Fruit fly (Drosophila melanogaster) whole organism, wandering third instar larva: Measurements from ENCODE around the gene Tsp96F.
A peak's percentile ranks its signal among the peaks of the same experiment; 100 is the strongest.

Experiments
- Abd-B ChIP-seq: fragments of >200 bp; optimal IDR thresholded peaks from 2 replicates; lab custom pipeline; 2017; ENCODE audit warnings: missing biosample characterization, missing genetic modification characterization
- CG32264 ChIP-seq: fragments of 200-800 bp; sonication (Bioruptor generic); optimal IDR thresholded peaks from 2 replicates; lab custom pipeline; 2016; ENCODE audit warnings: missing biosample characterization, missing genetic modification characterization
- CG9705 ChIP-seq: fragments of 200-800 bp; sonication (Bioruptor generic); optimal IDR thresholded peaks from 2 replicates; lab custom pipeline; 2018; ENCODE audit warnings: missing biosample characterization, mild to moderate bottlenecking, missing genetic modification characterization
- CrebA ChIP-seq: fragments of 200-800 bp; sonication (Bioruptor generic); optimal IDR thresholded peaks from 2 replicates; lab custom pipeline; 2016; ENCODE audit warnings: missing biosample characterization, mild to moderate bottlenecking, missing genetic modification characterization, borderline replicate concordance
- Dfd ChIP-seq: fragments of >200 bp; optimal IDR thresholded peaks from 2 replicates; lab custom pipeline; 2017; ENCODE audit warnings: missing biosample characterization, missing genetic modification characterization
- Dif ChIP-seq: fragments of 200-275, 200-300 bp; sonication (Bioruptor generic); optimal IDR thresholded peaks from 2 replicates; lab custom pipeline; 2018; ENCODE audit warnings: missing biosample characterization, missing genetic modification characterization; ENCODE audit not compliant: partially characterized antibody
- GATAd ChIP-seq: sonication (Bioruptor generic); optimal IDR thresholded peaks from 2 replicates; lab custom pipeline; 2016; ENCODE audit warnings: missing biosample characterization, missing genetic modification characterization
- HLH106 ChIP-seq: fragments of 200-800 bp; optimal IDR thresholded peaks from 3 replicates; lab custom pipeline; 2019; ENCODE audit warnings: missing biosample characterization, mild to moderate bottlenecking, missing genetic modification characterization, moderate library complexity
- Hnf4 ChIP-seq: fragments of 200-800 bp; sonication (Bioruptor generic); optimal IDR thresholded peaks from 2 replicates; lab custom pipeline; 2016; ENCODE audit warnings: missing biosample characterization, mild to moderate bottlenecking, missing genetic modification characterization
- Hr83 ChIP-seq: fragments of 200-300 bp; sonication (Bioruptor generic); optimal IDR thresholded peaks from 2 replicates; lab custom pipeline; 2016; ENCODE audit warnings: missing biosample characterization, mild to moderate bottlenecking, missing genetic modification characterization, moderate library complexity; ENCODE audit not compliant: poor library complexity, severe bottlenecking
- Jra ChIP-seq: sonication (Bioruptor generic); optimal IDR thresholded peaks from 2 replicates; lab custom pipeline; 2016; ENCODE audit warnings: missing biosample characterization, missing genetic modification characterization
- Mio ChIP-seq: sonication (Bioruptor generic); optimal IDR thresholded peaks from 2 replicates; lab custom pipeline; 2016; ENCODE audit warnings: missing biosample characterization, missing genetic modification characterization
- Myc ChIP-seq: fragments of >200 bp; optimal IDR thresholded peaks from 2 replicates; lab custom pipeline; 2017
- N ChIP-seq: fragments of >200 bp; optimal IDR thresholded peaks from 2 replicates; lab custom pipeline; 2018; ENCODE audit warnings: missing biosample characterization, missing external identifiers, missing genetic modification characterization
- OdsH ChIP-seq: fragments of 200-800 bp; sonication (Bioruptor generic); optimal IDR thresholded peaks from 2 replicates; lab custom pipeline; 2016; ENCODE audit warnings: missing biosample characterization, mild to moderate bottlenecking, missing genetic modification characterization
- Rel ChIP-seq, 2 experiments: fragments of 200-800 bp; sonication (Bioruptor generic) in 1 of 2; optimal IDR thresholded peaks; 2 replicates in 1 of 2; 3 replicates in 1 of 2; lab custom pipeline; 2016 to 2019; ENCODE audit warnings: mild to moderate bottlenecking in 2 of 2, missing biosample characterization in 2 of 2, missing genetic modification characterization in 2 of 2, moderate library complexity in 1 of 2
- Sp1 ChIP-seq: fragments of 200-800 bp; sonication (Bioruptor generic); optimal IDR thresholded peaks from 3 replicates; lab custom pipeline; 2019; ENCODE audit warnings: missing biosample characterization, mild to moderate bottlenecking, missing genetic modification characterization, moderate library complexity
- Vsx2 ChIP-seq: fragments of 200-300, 225-300 bp; sonication (Bioruptor generic); optimal IDR thresholded peaks from 2 replicates; lab custom pipeline; 2018; ENCODE audit warnings: missing biosample characterization, missing genetic modification characterization; ENCODE audit not compliant: partially characterized antibody
- br ChIP-seq: fragments of 200-800 bp; sonication (Bioruptor generic); optimal IDR thresholded peaks from 2 replicates; lab custom pipeline; 2016; ENCODE audit warnings: missing biosample characterization, missing genetic modification characterization
- brk ChIP-seq: fragments of 200-800 bp; sonication (Bioruptor generic); optimal IDR thresholded peaks from 2 replicates; lab custom pipeline; 2016; ENCODE audit warnings: missing biosample characterization, mild to moderate bottlenecking, missing genetic modification characterization
- dl ChIP-seq, 2 experiments: fragments of 175-275, 200-275 bp in 1 of 2; fragments of 200-275 bp in 1 of 2; sonication (Bioruptor generic); optimal IDR thresholded peaks; lab custom pipeline; 2018; ENCODE audit warnings: mild to moderate bottlenecking in 2 of 2, missing biosample characterization in 2 of 2, missing genetic modification characterization in 2 of 2, moderate library complexity in 2 of 2; ENCODE audit not compliant: partially characterized antibody in 2 of 2, insufficient read depth in 1 of 2
- dmrt93B ChIP-seq: fragments of 200-800 bp; sonication (Bioruptor generic); optimal IDR thresholded peaks from 2 replicates; lab custom pipeline; 2018; ENCODE audit warnings: missing biosample characterization, mild to moderate bottlenecking, missing genetic modification characterization
- dsf ChIP-seq: sonication (Bioruptor generic); optimal IDR thresholded peaks from 2 replicates; lab custom pipeline; 2016; ENCODE audit warnings: missing biosample characterization, missing genetic modification characterization, borderline replicate concordance
- ey ChIP-seq: fragments of 200-800 bp; sonication (Bioruptor generic); optimal IDR thresholded peaks from 2 replicates; lab custom pipeline; 2016; ENCODE audit warnings: missing biosample characterization, missing genetic modification characterization
- foxo ChIP-seq, 2 experiments: fragments of 200-800 bp; sonication (Bioruptor generic); optimal IDR thresholded peaks; 2 replicates in 1 of 2; 3 replicates in 1 of 2; lab custom pipeline; 2016 to 2017; ENCODE audit warnings: missing biosample characterization in 2 of 2, missing genetic modification characterization in 2 of 2
- fru ChIP-seq: fragments of 200-800 bp; sonication (Bioruptor generic); optimal IDR thresholded peaks from 3 replicates; lab custom pipeline; 2016; ENCODE audit warnings: missing biosample characterization, mild to moderate bottlenecking, missing genetic modification characterization
- h ChIP-seq: fragments of 200-800 bp; sonication (Bioruptor generic); optimal IDR thresholded peaks from 3 replicates; lab custom pipeline; 2016; ENCODE audit warnings: missing biosample characterization, mild to moderate bottlenecking, missing genetic modification characterization
- jim ChIP-seq: fragments of 175-275, 200-325 bp; sonication (Bioruptor generic); optimal IDR thresholded peaks from 2 replicates; lab custom pipeline; 2016; ENCODE audit warnings: missing biosample characterization, mild to moderate bottlenecking, missing genetic modification characterization
- lola ChIP-seq: fragments of >200 bp; optimal IDR thresholded peaks from 2 replicates; lab custom pipeline; 2017; ENCODE audit warnings: missing biosample characterization, missing genetic modification characterization
- pan ChIP-seq: fragments of >200 bp; optimal IDR thresholded peaks from 2 replicates; lab custom pipeline; 2017
- psq ChIP-seq: fragments of 200-800 bp; sonication (Bioruptor generic); optimal IDR thresholded peaks from 3 replicates; lab custom pipeline; 2017; ENCODE audit warnings: missing biosample characterization, mild to moderate bottlenecking, missing genetic modification characterization, moderate library complexity
- rgr ChIP-seq: fragments of 200-800 bp; sonication (Bioruptor generic); optimal IDR thresholded peaks from 3 replicates; lab custom pipeline; 2016; ENCODE audit warnings: missing biosample characterization, mild to moderate bottlenecking, missing genetic modification characterization
- sv ChIP-seq: fragments of 200-800 bp; sonication (Bioruptor generic); optimal IDR thresholded peaks from 3 replicates; lab custom pipeline; 2016; ENCODE audit warnings: missing biosample characterization, missing genetic modification characterization
- tai ChIP-seq: sonication (Bioruptor generic); optimal IDR thresholded peaks from 2 replicates; lab custom pipeline; 2016; ENCODE audit warnings: missing biosample characterization, missing genetic modification characterization
- usp ChIP-seq: fragments of >200 bp; optimal IDR thresholded peaks from 2 replicates; lab custom pipeline; 2017; ENCODE audit warnings: missing biosample characterization, missing genetic modification characterization
- woc ChIP-seq: sonication (Bioruptor generic); optimal IDR thresholded peaks from 2 replicates; lab custom pipeline; 2016; ENCODE audit warnings: missing biosample characterization, mild to moderate bottlenecking, missing genetic modification characterization

The Tsp96F gene

dm6 chr3R:25883877-25884276 is 2.6 kb upstream of the Tsp96F start:
- TF ChIP-seq fru (GFP tag; lab: Kevin White, UChicago) = no peak
- no peak for TF ChIP-seq Myc (lab: Kevin White, UChicago)
- no peak for TF ChIP-seq CG9705 (GFP tag; lab: Kevin White, UChicago)
- TF ChIP-seq CG32264 (GFP tag; lab: Kevin White, UChicago) = no peak
- TF ChIP-seq HLH106 (tag; lab: Kevin White, UChicago) = no peak
- no peak for TF ChIP-seq jim (GFP tag; lab: Kevin White, UChicago)
- TF ChIP-seq lola = no peak
- TF ChIP-seq pan (lab: Kevin White, UChicago) = no peak
- TF ChIP-seq psq (GFP tag; lab: Kevin White, UChicago) = no peak
- TF ChIP-seq Abd-B (GFP tag; lab: Kevin White, UChicago) = no peak

dm6 chr3R:25882606-25883266 is 1.5 kb upstream of the Tsp96F start:
- TF ChIP-seq fru (GFP tag; lab: Kevin White, UChicago) (no peak), br (GFP tag; lab: Kevin White, UChicago) (no peak), woc (GFP tag; lab: Kevin White, UChicago) (no peak), Mio (GFP tag; lab: Kevin White, UChicago) (no peak), Jra (GFP tag; lab: Kevin White, UChicago) (no peak), dsf (GFP tag; lab: Kevin White, UChicago) (no peak), dmrt93B (GFP tag; lab: Kevin White, UChicago) (no peak)

DNA sequence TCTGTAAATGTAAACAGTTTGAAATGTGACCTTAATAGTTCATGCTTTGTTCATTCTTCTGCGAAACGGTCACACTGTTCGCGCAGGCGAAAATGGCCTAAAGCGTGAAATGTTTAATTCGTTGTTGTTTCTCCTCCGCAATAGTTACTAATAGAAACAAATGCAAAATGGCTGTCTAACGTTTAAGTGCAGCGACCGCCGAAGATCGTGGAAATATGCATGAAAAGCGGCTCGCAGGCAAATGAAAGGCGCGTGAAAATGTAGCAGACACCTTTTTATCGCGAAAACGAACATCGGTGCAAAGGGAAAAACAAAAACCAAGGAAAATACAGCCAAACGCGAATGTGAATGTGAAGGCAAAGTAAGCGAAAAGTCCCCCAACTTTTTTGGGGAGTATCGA is 688 bp upstream of the Tsp96F start, which contains the start of gene SppL:
SppL (plus strand) TSS at position 70 of the 400 bp plus-strand sequence.
- TF ChIP-seq lola (no peak), Abd-B (GFP tag; lab: Kevin White, UChicago) (no peak), HLH106 (tag; lab: Kevin White, UChicago) (no peak), brk (no peak), Dfd (GFP tag; lab: Kevin White, UChicago) (no peak), Myc (lab: Kevin White, UChicago) (no peak), Rel (GFP tag; optimal IDR thresholded peaks at IDR 0.05; lab: Kevin White, UChicago) (no peak), Rel (tag; optimal IDR thresholded peaks at IDR 0.05; lab: Kevin White, UChicago) (peak; percentile 99), fru (GFP tag; lab: Kevin White, UChicago) (no peak), usp (GFP tag; lab: Kevin White, UChicago) (no peak), ey (GFP tag; lab: Kevin White, UChicago) (no peak), psq (GFP tag; lab: Kevin White, UChicago) (peak; percentile 74), Vsx2 (GFP tag; lab: Kevin White, UChicago) (no peak)

DNA sequence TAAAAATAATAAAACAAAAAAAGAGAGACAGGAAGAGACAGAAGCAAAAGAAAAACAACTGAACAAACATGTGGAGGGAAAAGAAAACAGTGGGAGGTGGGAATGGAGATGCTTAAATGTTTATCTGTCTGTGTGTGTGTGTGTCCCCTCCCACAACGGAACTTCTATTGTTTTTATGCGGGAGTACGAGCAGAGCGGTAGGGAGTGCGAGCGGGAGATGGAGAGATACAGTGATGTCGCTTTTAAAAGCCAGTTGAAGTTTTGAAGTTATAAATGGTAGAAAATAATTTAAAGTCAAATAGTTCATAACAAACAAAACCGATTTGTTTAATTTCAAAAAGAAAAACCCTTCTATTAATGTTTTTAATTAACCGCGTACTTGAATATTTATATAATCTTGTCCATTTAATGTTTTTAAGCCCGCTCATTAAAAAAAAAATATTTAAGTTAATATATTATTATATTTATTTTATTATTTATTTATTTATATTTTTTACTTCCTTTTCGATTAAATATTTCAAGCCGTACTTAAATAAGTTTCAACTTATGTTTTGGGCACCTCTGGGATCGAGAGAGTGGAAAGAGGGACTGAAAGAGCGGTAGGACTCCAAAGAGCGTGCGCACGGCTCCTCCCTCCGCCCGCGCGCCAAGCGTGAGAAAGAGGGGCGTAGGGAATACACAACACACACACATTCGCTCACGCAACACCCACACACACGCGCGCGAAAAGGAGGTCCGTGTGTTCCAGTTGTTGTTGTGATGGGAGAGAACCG is 843 bp downstream of the Tsp96F start:
- TF ChIP-seq Dfd (GFP tag; lab: Kevin White, UChicago) (peak; percentile 3), Myc (lab: Kevin White, UChicago) (peak; percentile 13), Jra (GFP tag; lab: Kevin White, UChicago) (no peak), Hnf4 (GFP tag; lab: Kevin White, UChicago) (no peak), usp (GFP tag; lab: Kevin White, UChicago) (no peak), rgr (GFP tag; lab: Kevin White, UChicago) (peak; percentile 29), brk (no peak), Sp1 (GFP tag; lab: Kevin White, UChicago) (peak; percentile 58), dsf (GFP tag; lab: Kevin White, UChicago) (no peak), CG9705 (GFP tag; lab: Kevin White, UChicago) (no peak), sv (GFP tag; lab: Kevin White, UChicago) (no peak), N (GFP tag; lab: Kevin White, UChicago) (no peak), jim (GFP tag; lab: Kevin White, UChicago) (peak; percentile 23), CG32264 (GFP tag; lab: Kevin White, UChicago) (no peak), GATAd (GFP tag; lab: Kevin White, UChicago) (no peak), woc (GFP tag; lab: Kevin White, UChicago) (peak; percentile 28), foxo (GFP tag; optimal IDR thresholded peaks at IDR 0.05; lab: Kevin White, UChicago) (peak in 1 of 2 experiments; percentile 49), tai (GFP tag; lab: Kevin White, UChicago) (no peak), pan (lab: Kevin White, UChicago) (no peak), Hr83 (GFP tag; lab: Kevin White, UChicago) (peak; percentile 76), CrebA (no peak), dl (GFP tag; optimal IDR thresholded peaks at IDR 0.05; lab: Kevin White, UChicago; ENCODE audit: insufficient read depth in 1 of 2, partially characterized antibody in 2 of 2) (peak in 1 of 2 experiments; percentile 74), Rel (GFP tag; optimal IDR thresholded peaks at IDR 0.05; lab: Kevin White, UChicago) (no peak), Rel (tag; optimal IDR thresholded peaks at IDR 0.05; lab: Kevin White, UChicago) (no peak), HLH106 (tag; lab: Kevin White, UChicago) (peak; percentile 59), OdsH (GFP tag; lab: Kevin White, UChicago) (peak; percentile 33), psq (GFP tag; lab: Kevin White, UChicago) (peak; percentile 60), lola (no peak), h (GFP tag; lab: Kevin White, UChicago) (peak; percentile 14), Vsx2 (GFP tag; lab: Kevin White, UChicago) (no peak), Dif (GFP tag; lab: Kevin White, UChicago) (peak; percentile 74), Abd-B (GFP tag; lab: Kevin White, UChicago) (no peak), dmrt93B (GFP tag; lab: Kevin White, UChicago) (peak; percentile 22), fru (GFP tag; lab: Kevin White, UChicago) (no peak)
- TF ChIP-seq, all 38 proteins: peak for 15
